Worm (Caenorhabditis elegans) whole organism, midembryonic: Measurements from ENCODE around the gene tmem-184.

Experiments
- flt-1 ChIP-seq: fragments of 200-800 bp; sonication (Bioruptor generic); IDR thresholded peaks from 2 replicates; pipeline ENCODE4 v1.3.6; 2022; ENCODE audit warnings: missing genetic modification characterization, missing compliant biosample characterization
- ztf-29 ChIP-seq: fragments of 200-800 bp; sonication (Bioruptor generic); IDR thresholded peaks from 2 replicates; pipeline ENCODE4 v1.3.6; 2022; ENCODE audit warnings: missing genetic modification reagents, missing genetic modification characterization, missing compliant biosample characterization

ce11 chrX:14755847-14756246, 49.2 kb upstream of the tmem-184 start:
- TF ChIP-seq flt-1 (GFP tag; lab: Robert Waterston, UW) (no peak), ztf-29 (no peak)
